Fruit fly (Drosophila melanogaster) Kc167 (cell line): ENCODE data around the gene CG34008.

Experiments used
- Myc ChIP-seq: fragments of >200 bp; optimal IDR thresholded peaks from 2 replicates; lab custom pipeline; 2017; ENCODE audit warnings: missing external identifiers
- Sin3A ChIP-seq: fragments of >200 bp; optimal IDR thresholded peaks from 2 replicates; lab custom pipeline; 2018; ENCODE audit warnings: missing external identifiers
- h ChIP-seq: fragments of >200 bp; optimal IDR thresholded peaks from 3 replicates; lab custom pipeline; 2018; ENCODE audit warnings: missing external identifiers
- insv ChIP-seq: fragments of >200 bp; optimal IDR thresholded peaks from 3 replicates; lab custom pipeline; 2018; ENCODE audit warnings: missing external identifiers
- psq ChIP-seq: fragments of >200 bp; optimal IDR thresholded peaks from 2 replicates; lab custom pipeline; 2017; ENCODE audit warnings: missing external identifiers
- ttk ChIP-seq: sonication (Bioruptor generic); optimal IDR thresholded peaks from 2 replicates; lab custom pipeline; 2017; ENCODE audit warnings: missing external identifiers

The CG34008 gene

DNA sequence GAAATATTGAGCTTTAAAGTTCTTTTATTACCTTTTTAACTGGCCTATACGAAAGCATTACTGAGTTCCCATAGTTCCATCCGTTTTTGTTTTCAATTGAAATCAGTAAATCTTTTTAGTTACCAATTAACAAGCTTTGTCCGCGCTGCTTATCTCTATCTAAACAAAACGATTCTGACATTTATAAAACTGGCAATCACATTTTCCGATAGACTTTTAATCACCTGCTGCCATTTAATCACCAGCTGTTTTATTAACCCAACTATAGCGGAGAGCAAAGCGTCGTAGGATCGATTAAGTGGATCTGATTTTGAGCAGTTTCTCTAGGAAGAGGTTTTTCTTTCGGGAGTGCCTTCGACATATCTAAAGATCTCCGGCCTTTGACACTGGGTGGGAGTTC lies 21.3 kb upstream of the CG34008 start:
- TF ChIP-seq h (lab: Kevin White, UChicago), result no peak
- TF ChIP-seq psq (lab: Kevin White, UChicago), result no peak
- TF ChIP-seq Sin3A, result no peak
- no peak for TF ChIP-seq Myc
- TF ChIP-seq ttk (lab: Kevin White, UChicago), result no peak
- TF ChIP-seq insv (lab: Kevin White, UChicago), result no peak

DNA sequence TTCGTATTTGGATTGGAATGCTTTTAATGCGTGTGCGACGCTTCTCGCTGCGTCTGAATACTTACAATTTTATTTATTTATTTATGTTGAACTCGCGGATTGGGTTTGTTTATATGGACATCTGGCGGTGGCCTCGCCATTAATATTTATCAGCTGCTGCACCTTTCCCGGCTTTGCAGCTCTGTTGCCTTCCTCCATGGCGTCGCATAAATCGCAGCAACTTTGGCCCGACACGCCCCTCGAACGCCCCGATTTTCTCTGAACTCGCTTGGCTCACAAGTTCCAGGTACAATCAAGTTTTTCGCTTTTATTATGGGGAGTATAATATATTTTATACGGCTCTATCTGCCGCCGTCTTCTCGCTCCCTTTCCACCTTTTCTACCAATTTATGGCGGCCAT lies 18.8 kb upstream of the CG34008 start:
- TF ChIP-seq insv (lab: Kevin White, UChicago) (no peak), Sin3A (no peak), Myc (no peak), h (lab: Kevin White, UChicago) (no peak), ttk (lab: Kevin White, UChicago) (no peak), psq (lab: Kevin White, UChicago) (no peak)

DNA sequence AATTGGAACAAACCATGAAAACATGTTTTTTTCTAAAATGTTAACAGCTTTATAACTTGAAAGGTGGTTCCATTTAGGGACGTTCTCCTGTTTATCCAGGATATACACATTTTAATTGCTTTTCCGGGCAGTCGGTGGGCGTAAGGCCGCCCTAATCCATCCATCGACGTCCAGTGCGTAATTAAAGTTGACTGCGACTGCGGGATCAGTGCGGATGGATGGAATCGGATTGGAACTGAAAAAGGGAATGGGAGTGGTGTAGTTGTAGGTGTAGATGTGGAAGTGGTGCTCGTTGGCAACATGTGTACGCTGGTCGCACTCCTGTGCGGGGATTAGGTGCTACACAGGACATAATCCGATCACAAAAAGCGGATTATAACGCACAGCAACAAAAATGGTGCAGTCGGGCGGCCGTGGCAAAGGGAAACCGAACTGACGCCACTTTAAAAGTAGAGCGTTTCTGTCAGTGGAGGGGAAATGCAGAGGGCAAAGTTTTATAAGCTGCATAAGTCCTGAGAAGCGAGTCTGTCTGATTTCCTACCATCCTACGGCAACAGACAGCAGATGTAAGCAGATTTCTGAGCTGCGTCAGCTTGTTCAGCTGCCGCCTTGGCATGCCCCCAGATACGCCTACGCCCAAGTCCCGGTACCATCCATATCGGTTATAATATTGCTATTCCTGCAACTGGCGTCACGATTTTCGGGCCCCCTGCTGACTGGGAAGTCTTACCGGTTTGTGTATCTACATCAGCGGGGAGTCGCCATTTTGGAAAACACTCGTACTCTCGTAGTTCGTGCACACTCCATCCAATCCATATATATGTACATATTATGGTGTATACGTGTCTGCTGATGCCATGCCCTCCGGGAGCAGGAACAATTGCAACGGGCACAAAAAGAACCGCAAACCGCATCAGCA lies 16.3 kb upstream of the CG34008 start:
- TF ChIP-seq ttk (lab: Kevin White, UChicago) (no peak), Myc (no peak), Sin3A (no peak), h (lab: Kevin White, UChicago) (no peak), insv (lab: Kevin White, UChicago) (no peak), psq (lab: Kevin White, UChicago) (no peak)

DNA sequence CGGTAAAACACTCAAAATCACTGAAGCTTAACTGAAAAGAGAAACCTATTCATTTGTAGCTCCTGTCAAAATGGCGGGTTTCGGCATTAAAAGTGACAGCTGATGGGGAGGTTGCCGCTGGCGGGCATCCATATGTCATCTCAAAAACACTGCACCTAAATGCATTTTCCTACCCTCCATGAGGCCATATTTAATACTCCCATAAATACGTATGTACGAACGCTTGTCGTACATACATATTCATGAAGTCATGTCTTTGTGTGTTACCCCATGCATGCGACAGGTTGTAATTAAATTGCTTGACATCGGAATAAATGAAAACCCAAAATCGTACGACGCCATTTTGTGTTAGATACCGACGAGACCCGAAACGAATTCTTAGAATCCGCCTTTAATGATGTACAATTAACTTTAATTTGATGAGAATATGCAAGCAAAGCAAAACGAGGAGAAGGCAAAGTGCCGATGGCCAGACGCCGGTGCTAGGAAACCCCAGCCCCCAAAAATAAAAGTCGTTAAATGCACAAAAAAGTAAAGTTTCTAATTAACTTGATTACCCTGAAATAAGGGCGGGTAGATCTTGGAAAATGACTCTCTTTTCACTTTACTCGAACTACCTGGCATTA lies 15.1 kb upstream of the CG34008 start:
- TF ChIP-seq Myc (no peak), insv (lab: Kevin White, UChicago) (no peak), Sin3A (no peak), h (lab: Kevin White, UChicago) (no peak), ttk (lab: Kevin White, UChicago) (no peak), psq (lab: Kevin White, UChicago) (no peak)

dm6 chr3R:20595901-20596300 lies 14.6 kb upstream of the CG34008 start:
- no peak for TF ChIP-seq ttk (lab: Kevin White, UChicago)
- TF ChIP-seq h (lab: Kevin White, UChicago), result no peak
- TF ChIP-seq Myc, result no peak
- no peak for TF ChIP-seq insv (lab: Kevin White, UChicago)
- no peak for TF ChIP-seq Sin3A
- no peak for TF ChIP-seq psq (lab: Kevin White, UChicago)

dm6 chr3R:20595145-20595812 lies 14.0 kb upstream of the CG34008 start:
- TF ChIP-seq ttk (lab: Kevin White, UChicago) (no peak), Myc (no peak), psq (lab: Kevin White, UChicago) (no peak), insv (lab: Kevin White, UChicago) (no peak), h (lab: Kevin White, UChicago) (no peak), Sin3A (no peak)

dm6 chr3R:20594194-20595144 lies 13.1 kb upstream of the CG34008 start:
- TF ChIP-seq h (lab: Kevin White, UChicago) (no peak), psq (lab: Kevin White, UChicago) (no peak), Myc (no peak), Sin3A (no peak), insv (lab: Kevin White, UChicago) (no peak), ttk (lab: Kevin White, UChicago) (no peak)

- TF ChIP-seq psq (lab: Kevin White, UChicago) (no peak), ttk (lab: Kevin White, UChicago) (no peak), insv (lab: Kevin White, UChicago) (no peak), h (lab: Kevin White, UChicago) (no peak), Sin3A (no peak), Myc (no peak)
Observed at dm6 chr3R:20593463-20593838, 12.1 kb upstream of the CG34008 start.

- no peak for TF ChIP-seq Myc
- no peak for TF ChIP-seq Sin3A
- no peak for TF ChIP-seq h (lab: Kevin White, UChicago)
- no peak for TF ChIP-seq ttk (lab: Kevin White, UChicago)
- no peak for TF ChIP-seq insv (lab: Kevin White, UChicago)
- TF ChIP-seq psq (lab: Kevin White, UChicago), result no peak
Observed at dm6 chr3R:20592517-20593462, 11.5 kb upstream of the CG34008 start, which contains the start of the genes Pus1 and bon. Gene Pus1, minus strand, starts transcription at chr3R:20592671. Gene bon, plus strand, starts transcription at chr3R:20593139.

- TF ChIP-seq h (lab: Kevin White, UChicago) (no peak), ttk (lab: Kevin White, UChicago) (no peak), Sin3A (no peak), psq (lab: Kevin White, UChicago) (no peak), Myc (no peak), insv (lab: Kevin White, UChicago) (no peak)
Observed at dm6 chr3R:20588480-20588785, 7.1 kb upstream of the CG34008 start, which contains the start of gene Srp72. Gene Srp72, plus strand, starts transcription at chr3R:20588711.
